Fruit fly (Drosophila melanogaster): Measurements from ENCODE around the gene Pura.

DNA sequence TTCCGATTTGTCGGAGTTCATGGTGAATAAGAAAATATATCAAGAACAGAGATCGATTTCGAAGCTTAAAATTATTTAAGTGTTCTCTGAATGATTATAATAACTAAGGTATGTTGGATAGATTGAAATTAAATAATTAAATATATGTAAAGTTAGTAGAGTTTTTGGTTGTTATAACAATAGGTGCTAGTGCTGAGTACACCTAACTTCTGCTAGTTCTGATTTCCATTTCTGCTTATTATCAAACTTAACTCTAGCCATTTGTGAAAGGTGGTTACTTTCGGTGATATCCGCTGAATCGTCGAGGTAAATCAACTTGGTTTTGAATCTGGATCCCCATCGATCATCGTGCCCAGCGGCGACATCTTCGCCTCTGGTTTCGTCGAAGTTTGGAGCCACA is 2.0 kb upstream of the Pura start, which contains the start of gene t-Grip84:
- TF ChIP-seq Dfd (GFP tag; optimal IDR thresholded peaks at IDR 0.05) (no peak), jim (GFP tag; optimal IDR thresholded peaks at IDR 0.05) (no peak), OdsH (GFP tag; optimal IDR thresholded peaks at IDR 0.05) (no peak)

All from whole organism, wandering third instar larva.